Worm (Caenorhabditis elegans) whole organism, L3 larva: ENCODE measurements around the gene K08F11.1.

Experiments
- R02D3.7 ChIP-seq: fragments of 150-350 bp; optimal IDR thresholded peaks from 2 replicates; lab custom pipeline; 2014; ENCODE audit warnings: missing biosample characterization, missing genetic modification characterization
- aly-2 ChIP-seq: fragments of 150-350 bp; optimal IDR thresholded peaks from 2 replicates; lab custom pipeline; 2014; ENCODE audit warnings: missing biosample characterization, missing genetic modification characterization
- ama-1 ChIP-seq: fragments of 150-350 bp; optimal IDR thresholded peaks from 2 replicates; lab custom pipeline; 2018
- ceh-82 ChIP-seq: fragments of 150-350 bp; optimal IDR thresholded peaks from 2 replicates; lab custom pipeline; 2014; ENCODE audit warnings: missing biosample characterization, missing genetic modification characterization
- ceh-9 ChIP-seq: sonication (generic microtip); optimal IDR thresholded peaks from 2 replicates; lab custom pipeline; 2018; ENCODE audit warnings: missing biosample characterization, missing genetic modification characterization
- daf-12 ChIP-seq: fragments of 150-350 bp; optimal IDR thresholded peaks from 2 replicates; lab custom pipeline; 2014; ENCODE audit warnings: missing biosample characterization, missing genetic modification reagents, missing genetic modification characterization
- egl-5 ChIP-seq: fragments of 150-350 bp; optimal IDR thresholded peaks from 2 replicates; lab custom pipeline; 2017; ENCODE audit warnings: missing biosample characterization, missing genetic modification reagents, missing genetic modification characterization, inconsistent platforms
- elt-2 ChIP-seq: sonication (generic microtip); optimal IDR thresholded peaks from 2 replicates; lab custom pipeline; 2016; ENCODE audit warnings: missing genetic modification reagents, mild to moderate bottlenecking, missing genetic modification characterization, missing compliant biosample characterization
- eor-1 ChIP-seq, 2 experiments: fragments of 150-350 bp; optimal IDR thresholded peaks; 2 replicates each; lab custom pipeline; 2014 to 2018; ENCODE audit warnings: missing biosample characterization in 2 of 2, missing genetic modification characterization in 2 of 2
- jun-1 ChIP-seq: fragments of 150-350 bp; optimal IDR thresholded peaks from 2 replicates; lab custom pipeline; 2014; ENCODE audit warnings: missing biosample characterization, missing genetic modification reagents, missing genetic modification characterization
- lin-15B ChIP-seq: fragments of 150-350 bp; optimal IDR thresholded peaks from 2 replicates; lab custom pipeline; 2014; ENCODE audit warnings: missing biosample characterization, missing genetic modification characterization
- lin-39 ChIP-seq: fragments of 150-350 bp; optimal IDR thresholded peaks from 2 replicates; lab custom pipeline; 2018; ENCODE audit warnings: missing biosample characterization, missing genetic modification reagents, missing genetic modification characterization
- mdl-1 ChIP-seq: fragments of 150-350 bp; optimal IDR thresholded peaks from 2 replicates; lab custom pipeline; 2014; ENCODE audit warnings: missing biosample characterization, missing genetic modification characterization
- mml-1 ChIP-seq: fragments of 150-350 bp; sonication (generic microtip); optimal IDR thresholded peaks from 3 replicates; lab custom pipeline; 2014; ENCODE audit warnings: missing biosample characterization, missing genetic modification characterization
- nfya-1 ChIP-seq: sonication (generic microtip); optimal IDR thresholded peaks from 2 replicates; lab custom pipeline; 2017; ENCODE audit warnings: missing genetic modification characterization, mild to moderate bottlenecking, missing compliant biosample characterization, antibody characterized with exemption, moderate library complexity; ENCODE audit not compliant: insufficient read depth
- nhr-11 ChIP-seq: fragments of 150-350 bp; optimal IDR thresholded peaks from 2 replicates; lab custom pipeline; 2014; ENCODE audit warnings: missing biosample characterization, missing genetic modification characterization
- nhr-12 ChIP-seq: fragments of 150-350 bp; optimal IDR thresholded peaks from 2 replicates; lab custom pipeline; 2014; ENCODE audit warnings: missing biosample characterization, missing genetic modification characterization
- nhr-237 ChIP-seq: fragments of 150-350 bp; optimal IDR thresholded peaks from 2 replicates; lab custom pipeline; 2014; ENCODE audit warnings: missing biosample characterization, missing genetic modification characterization
- nhr-25 ChIP-seq: sonication (generic microtip); optimal IDR thresholded peaks from 2 replicates; lab custom pipeline; 2017; ENCODE audit warnings: missing biosample characterization, missing genetic modification characterization
- nhr-28 ChIP-seq: fragments of 150-350 bp; optimal IDR thresholded peaks from 2 replicates; lab custom pipeline; 2014; ENCODE audit warnings: missing biosample characterization, missing genetic modification characterization
- nhr-67 ChIP-seq: fragments of 150-350 bp; optimal IDR thresholded peaks from 2 replicates; lab custom pipeline; 2014; ENCODE audit warnings: missing biosample characterization, missing genetic modification characterization
- nhr-76 ChIP-seq: fragments of 150-350 bp; sonication (generic microtip); optimal IDR thresholded peaks from 5 replicates; lab custom pipeline; 2014; ENCODE audit warnings: missing biosample characterization, missing genetic modification characterization
- nhr-77 ChIP-seq: fragments of 150-350 bp; optimal IDR thresholded peaks from 2 replicates; lab custom pipeline; 2014; ENCODE audit warnings: missing biosample characterization, missing genetic modification characterization
- pqm-1 ChIP-seq: fragments of 150-350 bp; optimal IDR thresholded peaks from 2 replicates; lab custom pipeline; 2017; ENCODE audit warnings: missing biosample characterization, missing genetic modification characterization, inconsistent platforms
- skn-1 ChIP-seq: fragments of 150-350 bp; optimal IDR thresholded peaks from 2 replicates; lab custom pipeline; 2014; ENCODE audit warnings: missing biosample characterization, missing genetic modification characterization
- unc-39 ChIP-seq: sonication (generic microtip); optimal IDR thresholded peaks from 4 replicates; lab custom pipeline; 2017; ENCODE audit warnings: missing biosample characterization, missing genetic modification characterization
- unc-62 ChIP-seq: fragments of 150-350 bp; sonication (generic microtip); optimal IDR thresholded peaks from 4 replicates; lab custom pipeline; 2014; ENCODE audit warnings: missing biosample characterization, missing genetic modification reagents, missing genetic modification characterization
- zag-1 ChIP-seq: fragments of 150-350 bp; optimal IDR thresholded peaks from 2 replicates; lab custom pipeline; 2014; ENCODE audit warnings: missing biosample characterization, missing genetic modification characterization
- ztf-11 ChIP-seq: fragments of 150-350 bp; optimal IDR thresholded peaks from 2 replicates; lab custom pipeline; 2014; ENCODE audit warnings: missing biosample characterization, missing genetic modification characterization
- ztf-4 ChIP-seq: fragments of 150-350 bp; optimal IDR thresholded peaks from 2 replicates; lab custom pipeline; 2014; ENCODE audit warnings: missing biosample characterization, missing genetic modification characterization

The K08F11.1 gene

DNA sequence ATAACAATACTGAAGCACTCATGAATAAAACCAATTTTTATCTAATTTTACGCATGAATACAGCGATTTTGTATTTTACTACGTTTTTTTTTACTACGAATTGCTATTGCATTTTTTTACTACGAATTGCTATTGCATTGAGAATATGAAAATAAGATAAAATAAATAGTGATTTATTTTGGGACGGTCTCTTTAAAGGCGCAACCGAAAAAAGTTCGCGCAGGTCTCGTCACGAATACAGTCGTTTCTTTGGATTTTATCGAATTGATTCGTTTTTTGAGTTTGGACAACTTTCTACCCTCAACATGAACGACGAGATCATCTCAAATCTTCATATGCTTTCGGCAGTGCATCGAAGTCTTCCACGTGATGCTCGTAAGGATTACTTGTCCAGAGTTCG, 27.2 kb downstream of the K08F11.1 start, which contains the start of gene Y17G9B.4:
Y17G9B.4 (plus strand) TSS at position 306 of the 400 bp plus-strand sequence.
- TF ChIP-seq nhr-11 (no peak), ama-1 (lab: Kevin White, UChicago) (no peak)
- TF ChIP-seq, all 47 proteins: peak for 0

- no peak for TF ChIP-seq nhr-76 (tag; lab: Kevin White, UChicago)
- TF ChIP-seq skn-1 (tag; lab: Kevin White, UChicago): no peak
- no peak for TF ChIP-seq mdl-1 (tag; lab: Kevin White, UChicago)
- TF ChIP-seq nhr-237 (tag; lab: Kevin White, UChicago): no peak
- TF ChIP-seq nfya-1 (tag; lab: Kevin White, UChicago): no peak
These were observed 31.4 kb downstream of the K08F11.1 start, which contains the start of the genes fbxb-77 and Y17G9B.11 for ce11 chrIV:4755929-4756655. Gene fbxb-77, minus strand, starts transcription at chrIV:4756157. Gene Y17G9B.11, plus strand, starts transcription at chrIV:4756605.

- TF ChIP-seq R02D3.7 (tag; lab: Kevin White, UChicago): no peak
- no peak for TF ChIP-seq nhr-77 (tag; lab: Kevin White, UChicago)
- TF ChIP-seq nhr-11: no peak
- no peak for TF ChIP-seq ama-1 (lab: Kevin White, UChicago)
- TF ChIP-seq nhr-28 (tag; lab: Kevin White, UChicago): no peak
- no peak for TF ChIP-seq egl-5 (tag; lab: Kevin White, UChicago)
- TF ChIP-seq nhr-12 (tag; lab: Kevin White, UChicago): no peak
- no peak for TF ChIP-seq nhr-76 (tag; lab: Kevin White, UChicago)
- no peak for TF ChIP-seq ceh-82 (tag; lab: Kevin White, UChicago)
- TF ChIP-seq aly-2: no peak
- no peak for TF ChIP-seq elt-2 (tag; lab: Kevin White, UChicago)
- TF ChIP-seq jun-1 (tag; lab: Kevin White, UChicago): no peak
- TF ChIP-seq nhr-237 (tag; lab: Kevin White, UChicago): no peak
- TF ChIP-seq nhr-25: no peak
These were observed 34.0 kb downstream of the K08F11.1 start, which contains the start of gene Y17G9B.8 for ce11 chrIV:4758659-4759058. Gene Y17G9B.8, minus strand, starts transcription at chrIV:4758840.

ce11 chrIV:4760378-4761084, 35.9 kb downstream of the K08F11.1 start, which contains the start of the genes memi-1 and cyp-31A3:
Gene memi-1, minus strand, starts transcription at chrIV:4760428.
Gene cyp-31A3, plus strand, starts transcription at chrIV:4761049.
- TF ChIP-seq skn-1 (tag; lab: Kevin White, UChicago): no peak

- TF ChIP-seq nhr-12 (tag; lab: Kevin White, UChicago) (no peak), nfya-1 (tag; lab: Kevin White, UChicago) (no peak), lin-15B (tag; lab: Kevin White, UChicago) (no peak), ceh-82 (tag; lab: Kevin White, UChicago) (no peak), unc-62 (GFP tag; lab: Kevin White, UChicago) (no peak), zag-1 (tag; lab: Kevin White, UChicago) (no peak), ztf-11 (tag; lab: Kevin White, UChicago) (no peak), mml-1 (tag; lab: Kevin White, UChicago) (no peak), lin-39 (tag; lab: Kevin White, UChicago) (no peak), nhr-67 (tag; lab: Kevin White, UChicago) (no peak), ceh-9 (no peak), ztf-4 (tag; lab: Kevin White, UChicago) (no peak), daf-12 (tag; lab: Kevin White, UChicago) (no peak), unc-39 (tag; lab: Kevin White, UChicago) (no peak), elt-2 (tag; lab: Kevin White, UChicago) (no peak), nhr-28 (tag; lab: Kevin White, UChicago) (no peak), pqm-1 (tag; lab: Kevin White, UChicago) (no peak), aly-2 (no peak), eor-1 (tag; optimal IDR thresholded peaks at IDR 0.05; lab: Kevin White, UChicago) (no peak)
These were observed 39.2 kb downstream of the K08F11.1 start, which contains the start of gene Y17G9B.2 for ce11 chrIV:4763844-4764243. Gene Y17G9B.2, plus strand, starts transcription at chrIV:4764144.
